Worm (Caenorhabditis elegans): ENCODE measurements around the gene ZC168.2.

- TF ChIP-seq him-1 (tag; optimal IDR thresholded peaks at IDR 0.05) (no peak), W03F9.2 (tag; optimal IDR thresholded peaks at IDR 0.05) (peak; percentile 62)
Observed at ce11 chrIV:10697022-10697979, 30.5 kb upstream of the ZC168.2 start, which contains the start of gene allo-1.
